Fruit fly (Drosophila melanogaster): ENCODE results near the gene CG11786.

CG11786 gene

DNA sequence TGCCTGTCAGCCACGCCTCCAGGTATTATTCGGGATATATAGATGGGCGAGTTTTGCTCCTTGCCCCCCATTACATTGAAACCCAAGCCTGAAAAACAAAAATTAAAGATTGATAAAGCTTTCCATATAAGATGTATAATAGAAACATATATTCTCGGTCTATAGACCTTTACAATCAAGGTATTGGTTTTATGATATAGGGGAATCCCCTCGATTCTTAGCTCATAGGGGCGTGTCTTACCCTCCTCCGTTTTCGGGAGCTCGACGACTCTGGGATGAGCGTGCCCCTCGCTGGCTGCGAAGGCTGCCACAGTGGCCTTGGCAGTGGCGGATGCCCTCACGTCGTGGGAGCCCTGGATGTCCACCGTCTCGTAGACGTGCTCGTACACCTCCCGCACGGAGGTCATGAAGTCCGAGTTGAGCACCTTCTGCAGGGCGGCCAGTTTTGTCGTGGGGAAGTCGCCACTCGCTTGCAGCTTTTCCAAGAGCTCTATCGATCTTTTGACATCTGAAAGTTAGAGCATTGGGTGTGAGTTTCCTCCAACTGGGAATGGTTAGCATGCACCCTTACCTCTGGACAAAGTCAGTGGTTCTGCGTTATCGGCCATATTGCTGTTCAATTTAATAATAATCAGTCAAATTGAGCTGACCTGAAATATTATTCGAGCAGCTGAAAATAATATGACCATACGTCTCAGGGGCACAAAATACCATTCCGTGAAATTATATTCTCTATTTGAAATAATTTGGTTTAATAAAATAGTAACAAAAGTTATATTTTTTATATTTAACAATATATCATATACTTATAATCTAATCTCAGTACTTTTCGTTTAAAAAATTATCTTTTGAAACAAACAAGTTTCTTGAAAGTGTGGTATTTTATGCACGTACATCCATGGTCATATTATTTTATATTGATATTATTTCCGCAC is 19.1 kb downstream of the CG11786 start, which contains the start of the genes veli and PQBP1:
veli (minus strand) TSS at position 685 of the 935 bp plus-strand sequence.
PQBP1 (plus strand) TSS at position 885 of the 935 bp plus-strand sequence.
- TF ChIP-seq Ets96B (tag; optimal IDR thresholded peaks at IDR 0.05) (no peak), fkh (GFP tag; optimal IDR thresholded peaks at IDR 0.05) (peak; percentile 45), CG34406 (GFP tag; optimal IDR thresholded peaks at IDR 0.05) (no peak)

DNA sequence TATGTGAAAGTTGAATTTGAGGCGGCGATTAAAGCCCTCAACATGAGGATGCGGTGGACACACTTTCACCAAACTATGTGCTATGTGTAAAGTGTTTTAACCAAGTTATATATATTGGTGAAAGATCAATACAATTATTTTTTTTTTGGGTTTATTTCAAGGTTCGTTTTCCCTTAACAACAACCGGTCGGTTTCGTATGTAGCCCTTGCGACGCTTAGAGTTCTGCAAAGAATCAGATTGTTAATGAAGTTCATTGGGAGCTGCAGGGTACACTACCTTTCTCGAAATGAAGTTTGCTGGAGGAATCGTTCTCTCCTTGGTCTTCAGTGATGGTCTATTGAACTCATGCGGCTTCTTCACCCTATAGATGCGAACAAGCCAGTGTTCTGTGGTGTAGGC is 20.7 kb downstream of the CG11786 start:
- TF ChIP-seq svp (GFP tag) = no peak
- no peak for TF ChIP-seq CG8119 (GFP tag; IDR thresholded peaks at IDR 0.05)
- no peak for TF ChIP-seq Hr39 (GFP tag; optimal IDR thresholded peaks at IDR 0.05)
- no peak for TF ChIP-seq CG10669 (GFP tag; optimal IDR thresholded peaks at IDR 0.05)

DNA sequence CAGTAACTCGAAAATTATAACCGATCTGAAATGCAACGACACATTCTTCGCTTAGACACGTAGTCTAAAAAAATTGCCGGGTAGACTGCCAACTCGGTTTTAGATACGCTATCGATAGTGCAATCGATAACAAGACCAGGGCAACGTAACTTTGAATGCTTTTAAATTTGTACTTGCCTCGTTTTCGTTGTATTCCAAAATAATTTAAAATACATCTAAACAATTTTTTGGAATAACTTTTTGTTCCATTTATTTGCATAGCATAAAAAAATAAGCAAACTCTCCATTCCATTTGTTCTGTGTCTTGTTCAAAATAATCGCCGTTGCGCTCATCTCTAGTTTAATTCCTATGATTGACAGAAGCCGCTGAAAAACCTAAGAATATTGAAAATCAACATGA is 23.4 kb downstream of the CG11786 start, which contains the start of the genes Stt3B and CG11839:
Stt3B (minus strand) TSS at position 69 of the 400 bp plus-strand sequence.
CG11839 (plus strand) TSS at position 359 of the 400 bp plus-strand sequence.
- TF ChIP-seq CG31627 (GFP tag; optimal IDR thresholded peaks at IDR 0.05) (peak; percentile 85), Sox14 (GFP tag; optimal IDR thresholded peaks at IDR 0.05) (no peak), Hr38 (GFP tag; optimal IDR thresholded peaks at IDR 0.05) (peak; percentile 10), CG10631 (GFP tag; optimal IDR thresholded peaks at IDR 0.05) (peak; percentile 72), CG15336 (GFP tag; IDR thresholded peaks at IDR 0.05) (peak; percentile 48; the same call in 1 of the 2 replicates), fkh (GFP tag; optimal IDR thresholded peaks at IDR 0.05) (peak; percentile 64), topi (GFP tag; optimal IDR thresholded peaks at IDR 0.05) (no peak), CG1621 (tag; optimal IDR thresholded peaks at IDR 0.05) (peak; percentile 73), Hr4 (GFP tag; optimal IDR thresholded peaks at IDR 0.05) (no peak), CG11902 (GFP tag; optimal IDR thresholded peaks at IDR 0.05) (peak; percentile 32), Sox15 (GFP tag; optimal IDR thresholded peaks at IDR 0.05) (peak; percentile 42), CG8632 (GFP tag; optimal IDR thresholded peaks at IDR 0.05) (peak; percentile 43), CG32006 (GFP tag; optimal IDR thresholded peaks at IDR 0.05) (no peak), lz (GFP tag; optimal IDR thresholded peaks at IDR 0.05) (peak; percentile 81), net (GFP tag; optimal IDR thresholded peaks at IDR 0.05) (no peak), CG3032 (tag; optimal IDR thresholded peaks at IDR 0.05) (peak; percentile 67), cyc (GFP tag; optimal IDR thresholded peaks at IDR 0.05) (peak; percentile 79), esn (GFP tag; optimal IDR thresholded peaks at IDR 0.05) (peak; percentile 77)

DNA sequence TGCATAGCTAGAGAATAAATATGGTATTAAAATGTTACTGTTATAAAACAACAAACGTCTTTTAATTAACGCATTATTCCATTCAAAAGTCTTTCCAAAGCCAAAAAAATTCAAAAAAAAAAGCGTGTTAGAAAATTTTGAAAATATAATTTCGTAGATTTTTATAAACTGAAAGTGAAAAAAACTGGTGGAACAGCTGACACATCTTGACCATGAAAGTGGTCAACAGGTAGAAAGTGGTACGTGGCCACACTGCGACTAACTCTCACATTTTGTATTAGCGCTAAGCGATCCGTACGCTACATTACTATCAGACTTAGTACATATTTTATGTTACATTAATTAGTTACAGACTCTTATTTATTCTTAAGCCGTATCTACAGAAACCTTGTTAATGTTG is 24.7 kb downstream of the CG11786 start, which contains the start of gene CG11836:
CG11836 (plus strand) TSS at position 256 of the 400 bp plus-strand sequence.
- no peak for TF ChIP-seq Eip93F (GFP tag; optimal IDR thresholded peaks at IDR 0.05)
- TF ChIP-seq Blimp-1 (GFP tag; optimal IDR thresholded peaks at IDR 0.05) = peak; percentile 46

DNA sequence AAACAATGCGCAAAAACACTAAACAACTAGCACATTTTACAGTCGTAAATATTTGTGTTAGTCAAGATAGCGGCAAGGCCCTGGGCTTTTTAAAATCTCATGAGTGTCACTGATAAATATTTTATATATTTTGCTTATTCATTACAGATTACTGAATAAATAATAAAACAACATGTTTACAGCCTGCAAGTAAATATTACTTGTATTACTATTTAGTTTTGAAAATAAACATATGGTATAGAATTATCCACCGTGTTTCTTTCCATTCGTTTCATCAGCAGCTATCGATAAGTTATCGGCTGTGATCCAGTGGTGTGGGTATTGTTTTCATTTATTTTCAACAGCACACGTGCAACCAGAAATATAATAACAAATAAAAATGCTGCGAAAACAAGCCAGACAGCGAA is 28.4 kb downstream of the CG11786 start, which contains the start of the genes shams and CG11920:
shams (minus strand) TSS at position 50 of the 407 bp plus-strand sequence.
CG11920 (plus strand) TSS at position 320 of the 407 bp plus-strand sequence.
- TF ChIP-seq CG6163 (GFP tag; IDR thresholded peaks at IDR 0.05) (no peak), net (GFP tag; optimal IDR thresholded peaks at IDR 0.05) (no peak), CG15336 (GFP tag; IDR thresholded peaks at IDR 0.05) (no peak), Ets21C (GFP tag; optimal IDR thresholded peaks at IDR 0.05) (no peak), eg (GFP tag; IDR thresholded peaks at IDR 0.05) (no peak), Eip75B (GFP tag; optimal IDR thresholded peaks at IDR 0.05) (peak; percentile 34), vri (GFP tag; optimal IDR thresholded peaks at IDR 0.05) (no peak), achi (GFP tag; optimal IDR thresholded peaks at IDR 0.05) (peak; percentile 1), Eip93F (GFP tag; optimal IDR thresholded peaks at IDR 0.05) (peak; percentile 53), CG32006 (GFP tag; optimal IDR thresholded peaks at IDR 0.05) (no peak), ss (GFP tag; optimal IDR thresholded peaks at IDR 0.05) (no peak), fkh (GFP tag; optimal IDR thresholded peaks at IDR 0.05) (peak; percentile 97), Sox14 (GFP tag; optimal IDR thresholded peaks at IDR 0.05) (peak; percentile 27), Eip78C (GFP tag) (peak; percentile 82), CG9139 (GFP tag; optimal IDR thresholded peaks at IDR 0.05) (no peak), CG8319 (GFP tag; optimal IDR thresholded peaks at IDR 0.05) (no peak), CG7368 (GFP tag; optimal IDR thresholded peaks at IDR 0.05) (no peak), OdsH (GFP tag; optimal IDR thresholded peaks at IDR 0.05) (peak; percentile 10), Hr39 (GFP tag; optimal IDR thresholded peaks at IDR 0.05) (no peak), CG31627 (GFP tag; optimal IDR thresholded peaks at IDR 0.05) (no peak), Gug (GFP tag; IDR thresholded peaks at IDR 0.05) (no peak), topi (GFP tag; optimal IDR thresholded peaks at IDR 0.05) (peak; percentile 11), Blimp-1 (GFP tag; optimal IDR thresholded peaks at IDR 0.05) (no peak), CG6808 (GFP tag; optimal IDR thresholded peaks at IDR 0.05) (no peak), CG6276 (GFP tag; optimal IDR thresholded peaks at IDR 0.05) (no peak)
